Fruit fly (Drosophila melanogaster) S2 (cell line): ENCODE measurements around the gene eIF4H1.

ENCODE experiments used
- CG8478 ChIP-seq: fragments of >200 bp; optimal IDR thresholded peaks from 2 replicates; lab custom pipeline; 2018
- CTCF ChIP-seq, 2 experiments: fragments of >200 bp; optimal IDR thresholded peaks; 2 replicates each; lab custom pipeline; 2018

DNA sequence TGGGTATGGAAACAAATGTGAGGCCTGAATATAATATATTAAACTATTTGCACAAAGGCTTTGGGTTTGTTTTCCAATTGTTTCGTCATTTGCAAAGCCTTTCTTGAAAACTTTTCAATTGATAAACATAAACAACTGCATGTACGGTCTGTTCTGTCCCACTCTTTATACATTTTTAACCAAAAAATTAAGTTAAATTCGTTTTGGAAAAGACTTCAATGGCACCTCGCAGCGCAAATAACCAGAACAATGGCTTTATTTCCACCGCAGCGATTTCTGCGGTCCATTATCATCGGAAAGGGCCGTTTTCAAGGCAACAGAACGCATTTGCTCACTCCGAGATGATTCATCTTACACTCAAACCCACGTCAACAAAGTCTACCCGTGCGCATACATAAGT, 27.6 kb upstream of the eIF4H1 start:
- TF ChIP-seq CG8478 (lab: Kevin White, UChicago) (no peak), CTCF (optimal IDR thresholded peaks at IDR 0.05; lab: Kevin White, UChicago) (no peak)
